Worm (Caenorhabditis elegans): ENCODE measurements around the gene acr-9.

- TF ChIP-seq lsy-2 (tag; optimal IDR thresholded peaks at IDR 0.05): no peak
- TF ChIP-seq unc-62 (GFP tag; optimal IDR thresholded peaks at IDR 0.05): no peak
Observed at ce11 chrX:13615181-13615580, 31.5 kb downstream of the acr-9 start.

Measured in whole organism, L2 larva.